Fruit fly (Drosophila melanogaster): Measurements from ENCODE around the gene Mkrn1.

Mkrn1 gene

dm6 chr3L:21516716-21517266 is 16.7 kb downstream of the Mkrn1 start (continued):
- TF ChIP-seq CG10274 (GFP tag; optimal IDR thresholded peaks at IDR 0.05) (no peak), CG3726 (GFP tag; IDR thresholded peaks at IDR 0.05) (no peak), trh (GFP tag; optimal IDR thresholded peaks at IDR 0.05) (no peak), lab (GFP tag; optimal IDR thresholded peaks at IDR 0.05) (no peak), BtbVII (GFP tag; optimal IDR thresholded peaks at IDR 0.05) (no peak), Dip2 (GFP tag; IDR thresholded peaks at IDR 0.05) (no peak), HLHmδ (GFP tag; optimal IDR thresholded peaks at IDR 0.05) (no peak), repo (GFP tag; optimal IDR thresholded peaks at IDR 0.05) (no peak), h (optimal IDR thresholded peaks at IDR 0.05) (no peak), hb (GFP tag; IDR thresholded peaks at IDR 0.05; ENCODE audit: partially characterized antibody) (no peak), sisA (GFP tag; IDR thresholded peaks at IDR 0.05) (no peak), sug (tag; optimal IDR thresholded peaks at IDR 0.05) (peak; percentile 23), CG18599 (GFP tag; optimal IDR thresholded peaks at IDR 0.05) (no peak), Antp (GFP tag; optimal IDR thresholded peaks at IDR 0.05) (no peak), CG4820 (GFP tag; optimal IDR thresholded peaks at IDR 0.05) (peak; percentile 36), MESR4 (GFP tag; optimal IDR thresholded peaks at IDR 0.05) (peak; percentile 49), CG9876 (GFP tag; optimal IDR thresholded peaks at IDR 0.05) (no peak), dmrt11E (tag; optimal IDR thresholded peaks at IDR 0.05) (peak; percentile 1), CG2120 (GFP tag; optimal IDR thresholded peaks at IDR 0.05) (peak; percentile 58), CG10979 (tag; optimal IDR thresholded peaks at IDR 0.05) (peak; percentile 7), Hey (tag; optimal IDR thresholded peaks at IDR 0.05) (no peak), Elba2 (GFP tag; optimal IDR thresholded peaks at IDR 0.05) (peak; percentile 26), gsb (GFP tag; IDR thresholded peaks at IDR 0.05) (no peak), CG2116 (GFP tag; optimal IDR thresholded peaks at IDR 0.05) (peak; percentile 63), wek (GFP tag; optimal IDR thresholded peaks at IDR 0.05) (no peak), lola (GFP tag; optimal IDR thresholded peaks at IDR 0.05) (peak in 1 of 3 experiments; percentile 8), GATAe (GFP tag; conservative IDR thresholded peaks at IDR 0.05) (no peak), HHEX (GFP tag; optimal IDR thresholded peaks at IDR 0.05) (no peak), gcm (GFP tag; optimal IDR thresholded peaks at IDR 0.05) (no peak), fu2 (GFP tag; optimal IDR thresholded peaks at IDR 0.05) (no peak), salm (tag; optimal IDR thresholded peaks at IDR 0.05) (no peak), Asciz (GFP tag; optimal IDR thresholded peaks at IDR 0.05) (no peak), Hand (GFP tag; optimal IDR thresholded peaks at IDR 0.05) (peak; percentile 18), CG11723 (GFP tag; optimal IDR thresholded peaks at IDR 0.05) (no peak), CG12071 (GFP tag; optimal IDR thresholded peaks at IDR 0.05) (no peak), tll (GFP tag; optimal IDR thresholded peaks at IDR 0.05) (no peak), Doc2 (GFP tag; IDR thresholded peaks at IDR 0.05) (no peak), her (GFP tag; optimal IDR thresholded peaks at IDR 0.05) (no peak), NFAT (GFP tag; IDR thresholded peaks at IDR 0.05) (no peak), CG15269 (tag; optimal IDR thresholded peaks at IDR 0.05) (no peak), klu (GFP tag; IDR thresholded peaks at IDR 0.05) (no peak), ase (GFP tag; IDR thresholded peaks at IDR 0.05) (no peak), crp (GFP tag; optimal IDR thresholded peaks at IDR 0.05) (no peak), unc-4 (GFP tag; IDR thresholded peaks at IDR 0.05; ENCODE audit: partially characterized antibody) (peak; percentile 14; the same call in 1 of the 2 replicates), CG7271 (tag; optimal IDR thresholded peaks at IDR 0.05) (no peak), CG14441 (GFP tag; IDR thresholded peaks at IDR 0.05) (no peak), Spps (tag; optimal IDR thresholded peaks at IDR 0.05) (no peak), vnd (GFP tag; IDR thresholded peaks at IDR 0.05; ENCODE audit: partially characterized antibody) (no peak), CG2199 (GFP tag; IDR thresholded peaks at IDR 0.05) (no peak), cato (GFP tag; optimal IDR thresholded peaks at IDR 0.05; ENCODE audit: borderline replicate concordance) (peak; percentile 0)

Data from whole organism, embryonic.